Worm (Caenorhabditis elegans) whole organism, young adult: ENCODE data around the gene F52C9.5.

ENCODE experiments used
- B0336.3 ChIP-seq: fragments of 200-800 bp; sonication (Bioruptor generic); IDR thresholded peaks from 2 replicates; pipeline ENCODE4 v1.3.6; 2022; ENCODE audit warnings: missing genetic modification characterization, missing compliant biosample characterization
- F33H1.4 ChIP-seq: fragments of 200-800 bp; sonication (Bioruptor generic); IDR thresholded peaks from 2 replicates; pipeline ENCODE4 v1.3.6; 2022; ENCODE audit warnings: missing genetic modification reagents, missing genetic modification characterization, missing compliant biosample characterization
- K12H6.12 ChIP-seq: fragments of 200-800 bp; sonication (Bioruptor generic); optimal IDR thresholded peaks from 2 replicates; lab custom pipeline; 2018; ENCODE audit warnings: mild to moderate bottlenecking, missing genetic modification characterization, missing compliant biosample characterization
- T07F8.4 ChIP-seq: sonication (generic microtip); optimal IDR thresholded peaks from 2 replicates; lab custom pipeline; 2016; ENCODE audit warnings: mild to moderate bottlenecking, missing genetic modification characterization, moderate library complexity, missing compliant biosample characterization
- Y53G8AR.9 ChIP-seq: fragments of 200-800 bp; sonication (Bioruptor generic); conservative IDR thresholded peaks from 2 replicates; pipeline ENCODE4 v1.3.6; 2022; ENCODE audit warnings: missing genetic modification reagents, missing genetic modification characterization, missing compliant biosample characterization
- ama-1 ChIP-seq, 3 experiments: fragments of 150-350 bp in 1 of 3; sonication (generic microtip) in 2 of 3; optimal IDR thresholded peaks; 2 replicates each; lab custom pipeline; 2014 to 2018; ENCODE audit warnings: missing biosample characterization in 2 of 3, missing genetic modification characterization in 2 of 3, missing genetic modification reagents in 2 of 3
- aptf-2 ChIP-seq: fragments of 200-800 bp; sonication (Bioruptor generic); conservative IDR thresholded peaks from 2 replicates; pipeline ENCODE4 v1.3.6; 2022; ENCODE audit warnings: missing genetic modification reagents, missing genetic modification characterization, missing compliant biosample characterization
- aptf-3 ChIP-seq: fragments of 200-800 bp; sonication (Bioruptor generic); IDR thresholded peaks from 2 replicates; pipeline ENCODE4 v1.3.6; 2022; ENCODE audit warnings: missing genetic modification characterization, missing compliant biosample characterization
- athp-1 ChIP-seq: sonication (generic microtip); optimal IDR thresholded peaks from 2 replicates; lab custom pipeline; 2017; ENCODE audit warnings: mild to moderate bottlenecking, missing genetic modification characterization, missing compliant biosample characterization
- bed-2 ChIP-seq: fragments of 200-800 bp; sonication (Bioruptor generic); IDR thresholded peaks from 2 replicates; pipeline ENCODE4 v1.3.6; 2022; ENCODE audit warnings: missing genetic modification reagents, missing genetic modification characterization, missing compliant biosample characterization
- cebp-1 ChIP-seq, 2 experiments: fragments of 200-800 bp in 1 of 2; sonication (Bioruptor generic) in 1 of 2; sonication (generic microtip) in 1 of 2; IDR thresholded peaks in 1 of 2; optimal IDR thresholded peaks in 1 of 2; 2 replicates each; pipeline versions ENCODE4 v1.3.6 to Lab custom; 2017 to 2022; ENCODE audit warnings: missing compliant biosample characterization in 2 of 2, missing genetic modification characterization in 2 of 2, mild to moderate bottlenecking in 1 of 2, missing genetic modification reagents in 1 of 2, moderate library complexity in 1 of 2
- cebp-2 ChIP-seq: fragments of 200-800 bp; sonication (Bioruptor generic); IDR thresholded peaks from 2 replicates; pipeline ENCODE4 v1.3.6; 2022; ENCODE audit warnings: missing genetic modification characterization, missing compliant biosample characterization
- ceh-79 ChIP-seq: sonication (generic microtip); optimal IDR thresholded peaks from 2 replicates; lab custom pipeline; 2017; ENCODE audit warnings: mild to moderate bottlenecking, missing genetic modification characterization, missing compliant biosample characterization
- chd-7 ChIP-seq: sonication (generic microtip); optimal IDR thresholded peaks from 2 replicates; lab custom pipeline; 2016; ENCODE audit warnings: mild to moderate bottlenecking, missing genetic modification characterization, moderate library complexity, missing compliant biosample characterization
- dox-1 ChIP-seq: fragments of 200-800 bp; sonication (Bioruptor generic); IDR thresholded peaks from 2 replicates; pipeline ENCODE4 v1.3.6; 2022; ENCODE audit warnings: missing genetic modification reagents, missing genetic modification characterization, missing compliant biosample characterization
- dpff-1 ChIP-seq: sonication (generic microtip); optimal IDR thresholded peaks from 2 replicates; lab custom pipeline; 2017; ENCODE audit warnings: mild to moderate bottlenecking, missing genetic modification characterization, missing compliant biosample characterization
- efl-1 ChIP-seq: fragments of 150-350 bp; optimal IDR thresholded peaks from 2 replicates; lab custom pipeline; 2014; ENCODE audit warnings: missing biosample characterization, missing genetic modification reagents, missing genetic modification characterization
- ekl-4 ChIP-seq: fragments of 200-800 bp; sonication (Bioruptor generic); IDR thresholded peaks from 2 replicates; pipeline ENCODE4 v1.3.6; 2022; ENCODE audit warnings: missing genetic modification reagents, missing genetic modification characterization, missing compliant biosample characterization
- gei-17 ChIP-seq: fragments of 200-800 bp; sonication (Bioruptor generic); optimal IDR thresholded peaks from 2 replicates; lab custom pipeline; 2018; ENCODE audit warnings: mild to moderate bottlenecking, missing genetic modification characterization, missing compliant biosample characterization
- hsf-1 ChIP-seq: fragments of 200-800 bp; sonication (Bioruptor generic); IDR thresholded peaks from 2 replicates; pipeline ENCODE4 v1.3.6; 2022; ENCODE audit warnings: missing genetic modification reagents, missing genetic modification characterization, missing compliant biosample characterization
- let-607 ChIP-seq, 2 experiments: fragments of 200-800 bp in 1 of 2; sonication (Bioruptor generic) in 1 of 2; sonication (generic microtip) in 1 of 2; optimal IDR thresholded peaks; 2 replicates each; lab custom pipeline; 2016 to 2018; ENCODE audit warnings: mild to moderate bottlenecking in 2 of 2, missing compliant biosample characterization in 2 of 2, missing genetic modification characterization in 2 of 2, moderate library complexity in 2 of 2, missing genotype in 1 of 2
- lin-26 ChIP-seq: fragments of 200-800 bp; sonication (Bioruptor generic); IDR thresholded peaks from 2 replicates; pipeline ENCODE4 v1.3.6; 2022; ENCODE audit warnings: missing genetic modification reagents, missing genetic modification characterization, missing compliant biosample characterization
- lin-40 ChIP-seq: sonication (generic microtip); optimal IDR thresholded peaks from 2 replicates; lab custom pipeline; 2016; ENCODE audit warnings: missing genetic modification characterization, mild to moderate bottlenecking, missing compliant biosample characterization, missing genotype, missing genetic modification reagents
- lin-54 ChIP-seq: fragments of 200-800 bp; sonication (Bioruptor generic); optimal IDR thresholded peaks from 2 replicates; lab custom pipeline; 2018; ENCODE audit warnings: mild to moderate bottlenecking, missing genetic modification characterization, missing compliant biosample characterization
- madf-3 ChIP-seq: fragments of 200-800 bp; sonication (Bioruptor generic); IDR thresholded peaks from 2 replicates; pipeline ENCODE4 v1.3.6; 2022; ENCODE audit warnings: missing genetic modification reagents, missing genetic modification characterization, missing compliant biosample characterization
- mcd-1 ChIP-seq: fragments of 200-800 bp; sonication (Bioruptor generic); IDR thresholded peaks from 2 replicates; pipeline ENCODE4 v1.3.6; 2022; ENCODE audit warnings: missing genetic modification reagents, missing genetic modification characterization, missing compliant biosample characterization
- mel-28 ChIP-seq: sonication (generic microtip); optimal IDR thresholded peaks from 2 replicates; lab custom pipeline; 2016; ENCODE audit warnings: borderline replicate concordance, mild to moderate bottlenecking, missing genetic modification characterization, missing compliant biosample characterization
- nhr-120 ChIP-seq: fragments of 200-800 bp; sonication (Bioruptor generic); IDR thresholded peaks from 2 replicates; pipeline ENCODE4 v1.3.6; 2022; ENCODE audit warnings: missing genetic modification characterization, missing compliant biosample characterization
- nhr-80 ChIP-seq: sonication (generic microtip); optimal IDR thresholded peaks from 2 replicates; lab custom pipeline; 2016; ENCODE audit warnings: missing genetic modification characterization, missing compliant biosample characterization
- rcor-1 ChIP-seq: fragments of 200-800 bp; sonication (Bioruptor generic); IDR thresholded peaks from 2 replicates; pipeline ENCODE4 v1.3.6; 2022; ENCODE audit warnings: missing genetic modification reagents, missing genetic modification characterization, missing compliant biosample characterization
- repo-1 ChIP-seq: sonication (generic microtip); optimal IDR thresholded peaks from 2 replicates; lab custom pipeline; 2017; ENCODE audit warnings: mild to moderate bottlenecking, missing genetic modification characterization, missing compliant biosample characterization
- unc-130 ChIP-seq: sonication (generic microtip); optimal IDR thresholded peaks from 2 replicates; lab custom pipeline; 2016; ENCODE audit warnings: missing genetic modification reagents, missing genetic modification characterization, missing compliant biosample characterization
- ztf-6 ChIP-seq: fragments of 200-800 bp; sonication (Bioruptor generic); IDR thresholded peaks from 2 replicates; pipeline ENCODE4 v1.3.6; 2022; ENCODE audit warnings: missing genetic modification reagents, missing genetic modification characterization, missing compliant biosample characterization

F52C9.5 gene

DNA sequence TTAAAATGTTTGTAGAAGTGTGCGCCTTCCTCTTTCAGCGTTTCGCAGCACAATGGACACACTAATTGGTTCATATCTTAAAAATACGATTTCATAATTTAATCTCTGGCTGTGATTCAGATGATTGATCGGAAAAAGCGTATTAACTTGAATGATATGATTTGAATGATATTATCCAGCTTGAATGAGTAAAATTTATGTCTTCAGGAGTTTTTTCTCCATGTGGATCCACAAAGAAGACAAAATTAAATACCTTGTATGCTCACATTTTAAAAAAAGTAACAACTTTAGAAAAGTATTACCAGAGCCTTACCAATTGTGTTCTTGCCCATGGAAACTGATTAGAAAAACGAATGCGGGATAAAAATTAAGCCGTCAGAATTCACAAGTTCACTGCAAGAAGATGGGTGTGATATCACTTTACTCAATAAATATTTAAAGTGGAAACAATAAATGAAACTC, 28.6 kb upstream of the F52C9.5 start, which contains the start of gene ztf-8 (continued):
- TF ChIP-seq ceh-79 (tag; lab: Kevin White, UChicago) (no peak), Y53G8AR.9 (GFP tag; lab: Robert Waterston, UW) (peak; percentile 66; the same call in 1 of the 2 replicates), nhr-80 (tag; lab: Kevin White, UChicago) (no peak), rcor-1 (GFP tag; lab: Robert Waterston, UW) (peak; percentile 38), aptf-3 (GFP tag; lab: Robert Waterston, UW) (0 out of 2 replicates have a peak, but pooled peaks have one; percentile 22), chd-7 (tag; lab: Kevin White, UChicago) (no peak), dpff-1 (tag; lab: Kevin White, UChicago) (peak; percentile 41), repo-1 (tag; lab: Kevin White, UChicago) (peak; percentile 79), T07F8.4 (tag; lab: Kevin White, UChicago) (no peak), bed-2 (no peak), cebp-1 (GFP tag; IDR thresholded peaks at IDR 0.05; lab: Robert Waterston, UW) (no peak), cebp-1 (tag; optimal IDR thresholded peaks at IDR 0.05; lab: Kevin White, UChicago) (peak; percentile 38), unc-130 (peak; percentile 10), athp-1 (peak; percentile 42), B0336.3 (GFP tag; lab: Robert Waterston, UW) (peak; percentile 72)

DNA sequence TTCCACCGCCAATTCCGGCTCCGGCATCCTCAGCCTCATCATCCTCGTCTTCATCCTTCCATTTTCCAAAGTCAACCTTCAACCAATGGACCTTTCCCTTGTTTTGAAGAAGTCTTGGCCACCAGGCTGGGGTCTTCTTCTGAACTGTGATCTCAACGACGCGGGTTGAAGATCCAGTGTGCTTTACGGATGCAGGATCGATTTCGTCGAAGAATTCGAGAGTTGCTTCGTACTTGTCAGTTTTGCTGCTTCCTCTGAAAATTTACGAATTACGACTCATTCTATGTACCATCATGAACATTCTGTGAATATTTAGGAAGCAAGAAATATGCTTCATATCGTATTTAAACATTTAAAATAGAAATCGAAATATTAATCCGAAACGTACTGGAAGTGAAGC, 27.8 kb upstream of the F52C9.5 start:
- no peak for TF ChIP-seq lin-40
- 0 out of 2 replicates have a peak, but pooled peaks have one; percentile 58 for TF ChIP-seq madf-3
- TF ChIP-seq mcd-1 (GFP tag; lab: Robert Waterston, UW), result peak; percentile 17; the same call in 1 of the 2 replicates
- TF ChIP-seq gei-17 (GFP tag; lab: Kevin White, UChicago), result no peak
- TF ChIP-seq B0336.3 (GFP tag; lab: Robert Waterston, UW), result peak; percentile 25; the same call in 1 of the 2 replicates
- TF ChIP-seq cebp-2 (GFP tag; lab: Robert Waterston, UW), result 0 out of 2 replicates have a peak, but pooled peaks have one; percentile 50
- peak; percentile 27; the same call in 1 of the 2 replicates for TF ChIP-seq hsf-1 (GFP tag; lab: Robert Waterston, UW)
- peak; percentile 37 for TF ChIP-seq lin-26 (GFP tag; lab: Robert Waterston, UW)

DNA sequence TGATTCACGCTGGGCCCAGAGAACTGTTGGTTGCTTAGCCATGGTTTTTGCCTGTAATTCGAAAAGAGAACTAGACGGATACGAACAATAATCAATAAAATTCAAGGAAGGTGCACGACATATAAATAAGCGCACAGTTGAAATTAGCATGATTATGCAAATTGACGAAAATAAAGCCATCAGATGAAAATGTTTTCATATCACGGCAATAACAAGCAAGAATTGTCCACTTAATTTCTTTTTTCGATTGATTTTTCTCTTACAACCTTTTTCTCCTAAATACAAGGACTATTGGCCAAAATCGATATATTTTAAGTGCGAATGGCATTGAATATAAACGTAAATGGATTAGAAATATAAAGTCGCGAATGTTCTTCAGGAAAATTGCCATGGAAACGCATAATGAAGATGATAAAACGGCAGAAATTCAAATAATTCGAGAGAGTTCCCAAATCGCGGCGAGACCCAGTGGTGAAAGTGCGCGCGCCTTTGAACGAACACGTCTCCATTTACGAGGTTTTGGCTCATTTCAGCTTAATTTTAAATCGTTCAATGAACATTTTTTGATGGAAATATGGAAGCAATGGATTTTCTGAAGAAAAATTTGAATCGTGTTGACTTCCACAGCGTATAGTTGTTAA, 27.2 kb upstream of the F52C9.5 start, which contains the start of the genes daf-41 and toc-1:
Gene daf-41 (minus strand): TSS at position 51 of the 641 bp plus-strand sequence.
Gene toc-1 (plus strand): TSS at position 537 of the 641 bp plus-strand sequence.
- TF ChIP-seq lin-26 (GFP tag; lab: Robert Waterston, UW) (no peak), mel-28 (tag; lab: Kevin White, UChicago) (no peak), lin-54 (GFP tag; lab: Kevin White, UChicago) (peak; percentile 39), F33H1.4 (GFP tag; lab: Robert Waterston, UW) (peak; percentile 80), let-607 (tag; optimal IDR thresholded peaks at IDR 0.05; lab: Kevin White, UChicago) (peak; percentile 77 to 86), aptf-2 (GFP tag; lab: Robert Waterston, UW) (no peak), K12H6.12 (tag; lab: Kevin White, UChicago) (no peak), ekl-4 (GFP tag; lab: Robert Waterston, UW) (no peak), ama-1 (optimal IDR thresholded peaks at IDR 0.05; lab: Kevin White, UChicago) (no peak), ama-1 (GFP tag; optimal IDR thresholded peaks at IDR 0.05; lab: Kevin White, UChicago) (no peak), ztf-6 (GFP tag; lab: Robert Waterston, UW) (no peak), cebp-1 (GFP tag; IDR thresholded peaks at IDR 0.05; lab: Robert Waterston, UW) (no peak), cebp-1 (tag; optimal IDR thresholded peaks at IDR 0.05; lab: Kevin White, UChicago) (no peak), nhr-120 (no peak), hsf-1 (GFP tag; lab: Robert Waterston, UW) (peak; percentile 83), aptf-3 (GFP tag; lab: Robert Waterston, UW) (no peak), repo-1 (tag; lab: Kevin White, UChicago) (no peak), dox-1 (peak; percentile 15; the same call in 1 of the 2 replicates), efl-1 (GFP tag; lab: Kevin White, UChicago) (no peak)
